Worm (Caenorhabditis elegans) whole organism, mixed stage, embryonic: ENCODE results near the gene F58F12.1.

ENCODE experiments used
- ceh-39 ChIP-seq: fragments of 150-350 bp; optimal IDR thresholded peaks from 2 replicates; lab custom pipeline; 2014; ENCODE audit warnings: missing biosample characterization, missing genetic modification characterization
- cnd-1 ChIP-seq: fragments of 200-800 bp; sonication (Bioruptor generic); optimal IDR thresholded peaks from 2 replicates; lab custom pipeline; 2018; ENCODE audit warnings: mild to moderate bottlenecking, missing genetic modification characterization, missing compliant biosample characterization
- elt-3 ChIP-seq: fragments of 150-350 bp; optimal IDR thresholded peaks from 2 replicates; lab custom pipeline; 2014; ENCODE audit warnings: missing biosample characterization, missing genetic modification characterization
- flh-1 ChIP-seq: fragments of 200-800 bp; sonication (Bioruptor generic); optimal IDR thresholded peaks from 2 replicates; lab custom pipeline; 2018; ENCODE audit warnings: mild to moderate bottlenecking, missing genetic modification characterization, moderate library complexity, missing compliant biosample characterization
- ham-2 ChIP-seq: fragments of 200-800 bp; sonication (Bioruptor generic); optimal IDR thresholded peaks from 2 replicates; lab custom pipeline; 2018; ENCODE audit warnings: mild to moderate bottlenecking, missing genetic modification characterization, missing compliant biosample characterization
- hlh-1 ChIP-seq: fragments of 150-350 bp; optimal IDR thresholded peaks from 2 replicates; lab custom pipeline; 2014; ENCODE audit warnings: missing biosample characterization, missing genetic modification reagents, missing genetic modification characterization
- lsy-2 ChIP-seq: fragments of 150-350 bp; optimal IDR thresholded peaks from 2 replicates; lab custom pipeline; 2014; ENCODE audit warnings: missing biosample characterization, missing genetic modification characterization
- mab-5 ChIP-seq: fragments of 150-350 bp; optimal IDR thresholded peaks from 2 replicates; lab custom pipeline; 2014; ENCODE audit warnings: missing biosample characterization, missing genetic modification characterization
- nhr-76 ChIP-seq: sonication (generic microtip); optimal IDR thresholded peaks from 2 replicates; lab custom pipeline; 2017; ENCODE audit warnings: missing biosample characterization, missing genetic modification characterization
- snpc-4 ChIP-seq: fragments of 150-350 bp; optimal IDR thresholded peaks from 2 replicates; lab custom pipeline; 2014; ENCODE audit warnings: missing biosample characterization, missing genetic modification characterization
- unc-39 ChIP-seq: fragments of 150-350 bp; optimal IDR thresholded peaks from 2 replicates; lab custom pipeline; 2014; ENCODE audit warnings: missing biosample characterization, missing genetic modification characterization
- unc-62 ChIP-seq: fragments of 150-350 bp; optimal IDR thresholded peaks from 2 replicates; lab custom pipeline; 2014; ENCODE audit warnings: missing biosample characterization, missing genetic modification reagents, missing genetic modification characterization
- ztf-11 ChIP-seq: fragments of 150-350 bp; optimal IDR thresholded peaks from 2 replicates; lab custom pipeline; 2014; ENCODE audit warnings: missing biosample characterization, missing genetic modification characterization

DNA sequence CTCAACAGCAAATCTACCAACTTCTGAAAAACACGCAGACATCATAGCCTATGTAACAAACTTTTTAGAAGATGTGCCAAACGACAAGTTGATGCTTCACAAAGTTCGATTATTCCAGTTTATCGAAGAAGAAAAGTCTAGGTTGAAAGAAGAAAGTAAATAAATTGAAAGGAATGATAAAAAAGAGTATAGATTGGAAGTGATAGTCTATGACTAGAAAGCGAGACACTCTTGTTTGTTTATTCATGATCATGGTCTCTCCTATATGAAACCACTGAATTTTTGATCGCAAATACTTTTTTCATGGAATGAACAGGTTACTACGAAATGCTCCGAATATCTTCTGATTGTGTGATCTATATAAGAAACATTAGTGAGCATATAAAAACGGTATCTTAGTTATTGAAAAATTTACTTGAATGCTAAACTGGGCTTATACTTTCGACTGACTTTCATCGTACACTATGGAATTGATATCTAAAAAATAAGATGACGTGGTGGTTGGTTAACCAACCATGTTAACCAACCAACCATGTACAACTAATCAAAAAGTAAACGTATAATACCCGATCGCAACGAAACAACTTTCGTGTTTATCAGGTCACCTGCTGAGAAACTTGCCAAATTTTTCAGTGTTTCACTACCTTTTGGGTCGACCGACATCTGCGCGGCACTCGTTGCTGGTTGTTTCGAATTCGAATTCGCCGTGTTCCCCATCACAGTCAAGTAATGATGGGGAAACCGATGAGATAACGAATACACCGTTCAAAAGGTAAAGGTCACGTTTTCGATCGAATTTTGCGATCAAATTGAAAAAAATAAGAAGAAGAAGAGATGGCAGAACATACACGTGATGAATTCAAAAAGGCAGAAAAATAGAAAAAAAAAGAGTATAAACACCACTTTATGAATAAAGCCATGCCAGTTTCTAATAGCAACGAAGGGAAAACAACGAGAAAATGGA lies 38.0 kb upstream of the F58F12.1 start, which contains the start of gene C32D5.8:
- no peak for TF ChIP-seq ztf-11
- no peak for TF ChIP-seq nhr-76 (tag; lab: Kevin White, UChicago)
- TF ChIP-seq cnd-1 = no peak
- TF ChIP-seq unc-62 = no peak
- TF ChIP-seq mab-5 (tag; lab: Kevin White, UChicago) = no peak
- no peak for TF ChIP-seq unc-39 (tag; lab: Kevin White, UChicago)
- TF ChIP-seq snpc-4 = no peak
- no peak for TF ChIP-seq ham-2 (GFP tag; lab: Kevin White, UChicago)
- no peak for TF ChIP-seq flh-1 (GFP tag; lab: Kevin White, UChicago)
- TF ChIP-seq hlh-1 (tag; lab: Kevin White, UChicago) = no peak
- no peak for TF ChIP-seq elt-3 (tag; lab: Kevin White, UChicago)
- no peak for TF ChIP-seq lsy-2 (tag; lab: Kevin White, UChicago)
- no peak for TF ChIP-seq ceh-39 (tag; lab: Kevin White, UChicago)
